Worm (Caenorhabditis elegans) whole organism, young adult: Measurements from ENCODE around the gene col-71.

Source experiments
- F10E7.11 ChIP-seq: sonication (generic microtip); optimal IDR thresholded peaks from 2 replicates; lab custom pipeline; 2017; ENCODE audit warnings: mild to moderate bottlenecking, missing genetic modification characterization, moderate library complexity, missing compliant biosample characterization
- F22D6.2 ChIP-seq: sonication (generic microtip); optimal IDR thresholded peaks from 2 replicates; lab custom pipeline; 2016; ENCODE audit warnings: mild to moderate bottlenecking, missing genetic modification characterization, missing compliant biosample characterization
- ceh-79 ChIP-seq: sonication (generic microtip); optimal IDR thresholded peaks from 2 replicates; lab custom pipeline; 2017; ENCODE audit warnings: mild to moderate bottlenecking, missing genetic modification characterization, missing compliant biosample characterization
- ets-4 ChIP-seq: fragments of 200-800 bp; sonication (Bioruptor generic); optimal IDR thresholded peaks from 2 replicates; lab custom pipeline; 2018; ENCODE audit warnings: mild to moderate bottlenecking, missing genetic modification characterization, missing compliant biosample characterization
- hsf-1 ChIP-seq: fragments of 200-800 bp; sonication (Bioruptor generic); IDR thresholded peaks from 2 replicates; pipeline ENCODE4 v1.3.6; 2022; ENCODE audit warnings: missing genetic modification reagents, missing genetic modification characterization, missing compliant biosample characterization
- mxl-1 ChIP-seq: sonication (generic microtip); optimal IDR thresholded peaks from 2 replicates; lab custom pipeline; 2016; ENCODE audit warnings: missing genetic modification characterization, missing compliant biosample characterization
- pha-4 ChIP-seq: fragments of 150-350 bp; sonication (generic microtip); optimal IDR thresholded peaks from 2 replicates; lab custom pipeline; 2014; ENCODE audit warnings: missing biosample characterization, missing genetic modification reagents, missing genetic modification characterization
- rpc-1 ChIP-seq, 2 experiments: fragments of 150-350 bp in 1 of 2; sonication (generic microtip) in 1 of 2; optimal IDR thresholded peaks; 2 replicates each; lab custom pipeline; 2014 to 2018; ENCODE audit warnings: missing biosample characterization in 1 of 2, missing genetic modification characterization in 1 of 2, missing genetic modification reagents in 1 of 2, missing genotype in 1 of 2
- zim-3 ChIP-seq: sonication (generic microtip); optimal IDR thresholded peaks from 2 replicates; lab custom pipeline; 2017; ENCODE audit warnings: mild to moderate bottlenecking, missing genetic modification characterization, moderate library complexity, missing compliant biosample characterization
- ztf-25 ChIP-seq: fragments of 200-800 bp; sonication (Bioruptor generic); IDR thresholded peaks from 2 replicates; pipeline ENCODE4 v1.3.6; 2022; ENCODE audit warnings: missing genetic modification reagents, missing genetic modification characterization, missing compliant biosample characterization
- ztf-28 ChIP-seq: fragments of 200-800 bp; sonication (Bioruptor generic); IDR thresholded peaks from 2 replicates; pipeline ENCODE4 v1.3.6; 2022; ENCODE audit warnings: missing genetic modification reagents, missing genetic modification characterization, missing compliant biosample characterization

ce11 chrII:3470549-3470948 lies 31.8 kb downstream of the col-71 start, which contains the start of gene Y49F6B.20:
- TF ChIP-seq zim-3 (tag; lab: Kevin White, UChicago): no peak
- no peak for TF ChIP-seq ets-4 (GFP tag; lab: Kevin White, UChicago)
- no peak for TF ChIP-seq ztf-28 (GFP tag; lab: Robert Waterston, UW)
- TF ChIP-seq ztf-25 (GFP tag; lab: Robert Waterston, UW): no peak
- no peak for TF ChIP-seq ceh-79 (tag; lab: Kevin White, UChicago)
- TF ChIP-seq mxl-1 (tag; lab: Kevin White, UChicago): no peak
- no peak for TF ChIP-seq rpc-1 (optimal IDR thresholded peaks at IDR 0.05; lab: Kevin White, UChicago)
- TF ChIP-seq rpc-1 (tag; optimal IDR thresholded peaks at IDR 0.05; lab: Kevin White, UChicago): no peak
- TF ChIP-seq pha-4 (tag; lab: Kevin White, UChicago): no peak
- no peak for TF ChIP-seq F10E7.11 (tag; lab: Kevin White, UChicago)
- TF ChIP-seq F22D6.2 (tag; lab: Kevin White, UChicago): no peak
- TF ChIP-seq hsf-1: no peak
